Worm (Caenorhabditis elegans): ENCODE data around the gene madf-11.

The madf-11 gene

ce11 chrIII:5557246-5557819, 46.0 kb downstream of the madf-11 start, which contains the start of gene rpc-2:
Gene rpc-2 (plus strand): TSS chrIII:5557365.
- TF ChIP-seq ztf-29 (GFP tag; IDR thresholded peaks at IDR 0.05): no peak
- no peak for TF ChIP-seq T22C8.4 (GFP tag; IDR thresholded peaks at IDR 0.05)
- TF ChIP-seq ztf-23 (GFP tag; IDR thresholded peaks at IDR 0.05): no peak
- no peak for TF ChIP-seq cog-1 (tag; optimal IDR thresholded peaks at IDR 0.05)
- no peak for TF ChIP-seq klf-2 (GFP tag; conservative IDR thresholded peaks at IDR 0.05)
- TF ChIP-seq ref-1 (GFP tag; conservative IDR thresholded peaks at IDR 0.05): no peak
- TF ChIP-seq flt-1 (GFP tag; IDR thresholded peaks at IDR 0.05): no peak
- TF ChIP-seq tab-1 (GFP tag; IDR thresholded peaks at IDR 0.05): no peak
- TF ChIP-seq med-1 (GFP tag; optimal IDR thresholded peaks at IDR 0.05; ENCODE audit: insufficient read depth): no peak

- TF ChIP-seq ref-1 (GFP tag; conservative IDR thresholded peaks at IDR 0.05) (peak; percentile 75), klf-2 (GFP tag; conservative IDR thresholded peaks at IDR 0.05) (peak; percentile 90; the same call in 1 of the 2 replicates), cog-1 (tag; optimal IDR thresholded peaks at IDR 0.05) (peak; percentile 79), ztf-23 (GFP tag; IDR thresholded peaks at IDR 0.05) (peak; percentile 96), flt-1 (GFP tag; IDR thresholded peaks at IDR 0.05) (peak; percentile 94), T22C8.4 (GFP tag; IDR thresholded peaks at IDR 0.05) (peak; percentile 88), med-1 (GFP tag; optimal IDR thresholded peaks at IDR 0.05; ENCODE audit: insufficient read depth) (peak; percentile 97), ztf-29 (GFP tag; IDR thresholded peaks at IDR 0.05) (peak; percentile 82), tab-1 (GFP tag; IDR thresholded peaks at IDR 0.05) (peak; percentile 92)
These were observed 48.3 kb downstream of the madf-11 start, which contains the start of the genes nmad-1 and hach-1 for ce11 chrIII:5554884-5555500. Gene nmad-1 (minus strand): TSS chrIII:5554934. Gene hach-1 (plus strand): TSS chrIII:5555450.

- TF ChIP-seq klf-2 (GFP tag; conservative IDR thresholded peaks at IDR 0.05): no peak
- TF ChIP-seq med-1 (GFP tag; optimal IDR thresholded peaks at IDR 0.05; ENCODE audit: insufficient read depth): no peak
- no peak for TF ChIP-seq ref-1 (GFP tag; conservative IDR thresholded peaks at IDR 0.05)
- no peak for TF ChIP-seq cog-1 (tag; optimal IDR thresholded peaks at IDR 0.05)
- no peak for TF ChIP-seq tab-1 (GFP tag; IDR thresholded peaks at IDR 0.05)
- no peak for TF ChIP-seq ztf-23 (GFP tag; IDR thresholded peaks at IDR 0.05)
These were observed 50.2 kb downstream of the madf-11 start for ce11 chrIII:5553098-5553497.

ce11 chrIII:5552072-5552667, 51.1 kb downstream of the madf-11 start, which contains the start of gene F09F7.6:
Gene F09F7.6 (minus strand): TSS chrIII:5552135.
- TF ChIP-seq tab-1 (GFP tag; IDR thresholded peaks at IDR 0.05): no peak
- no peak for TF ChIP-seq ref-1 (GFP tag; conservative IDR thresholded peaks at IDR 0.05)
- 0 out of 2 replicates have a peak, but pooled peaks have one; percentile 31 for TF ChIP-seq flt-1 (GFP tag; IDR thresholded peaks at IDR 0.05)
- TF ChIP-seq T22C8.4 (GFP tag; IDR thresholded peaks at IDR 0.05): no peak
- TF ChIP-seq klf-2 (GFP tag; conservative IDR thresholded peaks at IDR 0.05): no peak
- no peak for TF ChIP-seq ztf-29 (GFP tag; IDR thresholded peaks at IDR 0.05)
- no peak for TF ChIP-seq med-1 (GFP tag; optimal IDR thresholded peaks at IDR 0.05; ENCODE audit: insufficient read depth)
- no peak for TF ChIP-seq cog-1 (tag; optimal IDR thresholded peaks at IDR 0.05)

- TF ChIP-seq tab-1 (GFP tag; IDR thresholded peaks at IDR 0.05) (no peak), klf-2 (GFP tag; conservative IDR thresholded peaks at IDR 0.05) (no peak), cog-1 (tag; optimal IDR thresholded peaks at IDR 0.05) (no peak), med-1 (GFP tag; optimal IDR thresholded peaks at IDR 0.05; ENCODE audit: insufficient read depth) (no peak), ztf-29 (GFP tag; IDR thresholded peaks at IDR 0.05) (no peak)
These were observed 52.4 kb downstream of the madf-11 start for ce11 chrIII:5550844-5551243.

Measured in whole organism, midembryonic.